Worm (Caenorhabditis elegans) whole organism, L4/young adult: ENCODE results near the gene znf-622.

ENCODE experiments used
- W03F9.2 ChIP-seq: fragments of 150-350 bp; optimal IDR thresholded peaks from 2 replicates; lab custom pipeline; 2014; ENCODE audit warnings: missing biosample characterization, missing genetic modification characterization
- dao-5 ChIP-seq: sonication (generic microtip); optimal IDR thresholded peaks from 2 replicates; lab custom pipeline; 2016; ENCODE audit warnings: missing genotype, missing genetic modification characterization, moderate library complexity, missing compliant biosample characterization
- him-1 ChIP-seq: sonication (generic microtip); optimal IDR thresholded peaks from 2 replicates; lab custom pipeline; 2016; ENCODE audit warnings: missing genotype, missing genetic modification reagents, missing genetic modification characterization, missing compliant biosample characterization

ce11 chrIII:6359171-6359854 is 22.1 kb upstream of the znf-622 start:
- TF ChIP-seq him-1 (tag; lab: Kevin White, UChicago) (no peak), W03F9.2 (tag; lab: Kevin White, UChicago) (no peak), dao-5 (tag; lab: Kevin White, UChicago) (no peak)
